Worm (Caenorhabditis elegans): ENCODE results near the gene lido-12.

lido-12 gene

DNA sequence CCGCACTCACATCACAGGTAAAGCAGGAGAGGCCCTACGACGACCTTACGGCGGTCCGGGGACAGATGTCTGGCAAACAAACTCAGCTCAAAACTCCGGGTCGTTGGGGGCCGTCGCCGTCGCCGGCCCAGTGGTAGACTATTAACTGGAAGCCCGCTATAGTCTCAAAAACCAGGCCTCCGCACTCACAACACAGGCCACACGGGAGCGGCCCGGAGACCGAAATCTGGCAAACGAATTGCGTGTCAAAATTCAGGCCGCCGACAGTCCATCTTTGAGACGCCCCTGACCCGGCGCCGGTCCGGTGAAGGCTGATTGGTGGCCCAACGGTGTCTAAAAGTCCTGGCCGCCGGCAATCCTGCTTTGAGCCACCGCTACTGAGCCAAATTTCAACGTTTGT lies 39.8 kb downstream of the lido-12 start:
- TF ChIP-seq W03F9.2 (tag; optimal IDR thresholded peaks at IDR 0.05) (no peak), him-1 (tag; optimal IDR thresholded peaks at IDR 0.05) (no peak), dao-5 (tag; optimal IDR thresholded peaks at IDR 0.05) (no peak)

DNA sequence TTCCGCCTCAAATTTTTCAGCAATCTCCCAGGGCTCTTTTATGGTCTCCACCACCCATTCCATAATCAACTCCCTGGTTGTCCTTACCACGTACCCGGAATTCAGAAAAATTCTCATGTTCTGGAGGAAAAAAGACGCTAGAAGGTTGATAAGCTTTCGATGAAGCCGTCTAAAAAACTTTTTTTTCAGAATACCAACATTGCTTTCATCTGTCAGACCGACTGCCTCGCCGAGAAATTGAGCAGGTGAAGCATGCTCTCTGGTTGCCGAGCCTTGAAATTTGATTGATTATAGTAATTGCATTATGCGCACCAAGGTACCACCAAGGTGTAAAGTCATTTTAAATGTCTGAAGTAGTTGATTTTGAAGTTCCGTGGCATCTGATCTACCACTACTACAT lies 40.3 kb downstream of the lido-12 start, which contains the start of gene sri-30:
Gene sri-30, plus strand, starts transcription at position 301 of the 400 bp plus-strand sequence.
- TF ChIP-seq W03F9.2 (tag; optimal IDR thresholded peaks at IDR 0.05) (no peak), him-1 (tag; optimal IDR thresholded peaks at IDR 0.05) (no peak), dao-5 (tag; optimal IDR thresholded peaks at IDR 0.05) (no peak)

DNA sequence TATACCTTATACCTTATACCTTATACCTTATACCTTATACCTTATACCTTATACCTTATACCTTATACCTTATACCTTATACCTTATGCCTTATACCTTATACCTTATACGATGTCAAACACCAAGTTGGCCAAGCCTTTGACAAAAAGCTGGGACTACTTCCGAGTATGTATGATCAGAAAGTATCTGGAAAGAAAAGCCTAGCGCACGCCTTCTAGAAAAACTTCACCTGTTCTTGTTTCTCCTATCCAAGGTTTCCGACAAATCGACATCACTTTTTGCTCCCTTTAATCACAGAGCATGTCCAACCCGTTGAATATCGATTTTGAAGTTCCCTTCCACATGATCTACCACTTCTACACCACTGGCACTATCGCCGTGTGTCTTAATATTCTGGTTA lies 42.8 kb downstream of the lido-12 start, which contains the start of gene sri-28:
Gene sri-28, plus strand, starts transcription at position 301 of the 400 bp plus-strand sequence.
- no peak for TF ChIP-seq dao-5 (tag; optimal IDR thresholded peaks at IDR 0.05)
- TF ChIP-seq W03F9.2 (tag; optimal IDR thresholded peaks at IDR 0.05), result no peak
- TF ChIP-seq him-1 (tag; optimal IDR thresholded peaks at IDR 0.05), result no peak

DNA sequence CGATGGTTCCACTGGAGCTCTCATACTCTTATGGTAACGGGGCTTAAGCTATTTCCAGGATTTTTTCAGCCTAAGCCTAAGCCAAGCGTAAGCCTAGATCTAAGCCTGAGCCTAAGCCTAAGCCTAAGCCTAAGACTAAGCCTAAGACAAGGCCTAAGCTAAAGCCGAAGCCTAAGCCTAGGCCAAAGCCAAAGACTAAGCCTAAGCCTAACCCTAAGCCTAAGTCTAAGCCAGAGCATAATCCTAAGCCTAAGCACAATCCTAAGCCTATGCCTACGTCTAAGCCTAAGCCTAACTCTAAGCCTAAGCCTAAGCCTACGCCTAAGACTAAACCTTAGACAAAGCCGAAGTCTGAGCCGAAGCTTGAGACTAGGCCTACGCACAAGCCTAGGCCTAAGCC lies 43.4 kb downstream of the lido-12 start:
- TF ChIP-seq him-1 (tag; optimal IDR thresholded peaks at IDR 0.05) (no peak), W03F9.2 (tag; optimal IDR thresholded peaks at IDR 0.05) (no peak)

DNA sequence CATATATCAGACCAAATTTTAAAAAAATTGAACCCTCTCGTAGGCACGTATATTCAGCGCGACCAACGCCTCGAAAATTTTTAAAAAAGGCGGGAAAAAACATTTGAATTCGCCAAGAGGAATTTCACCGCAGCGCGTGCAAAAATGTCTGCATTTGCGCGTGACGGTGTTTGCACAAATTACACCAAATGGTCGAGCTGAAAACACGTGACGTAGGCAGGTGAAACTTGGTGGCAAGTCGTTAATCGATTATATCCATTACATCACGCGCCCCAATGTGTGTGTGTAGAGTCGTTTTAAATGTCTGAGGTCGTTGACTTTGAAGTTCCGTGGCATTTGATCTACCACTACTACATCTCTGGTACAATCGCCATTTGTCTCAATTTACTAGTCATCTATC lies 45.1 kb downstream of the lido-12 start, which contains the start of gene sri-31:
Gene sri-31, plus strand, starts transcription at position 301 of the 400 bp plus-strand sequence.
- TF ChIP-seq him-1 (tag; optimal IDR thresholded peaks at IDR 0.05), result no peak
- no peak for TF ChIP-seq W03F9.2 (tag; optimal IDR thresholded peaks at IDR 0.05)
- no peak for TF ChIP-seq dao-5 (tag; optimal IDR thresholded peaks at IDR 0.05)

DNA sequence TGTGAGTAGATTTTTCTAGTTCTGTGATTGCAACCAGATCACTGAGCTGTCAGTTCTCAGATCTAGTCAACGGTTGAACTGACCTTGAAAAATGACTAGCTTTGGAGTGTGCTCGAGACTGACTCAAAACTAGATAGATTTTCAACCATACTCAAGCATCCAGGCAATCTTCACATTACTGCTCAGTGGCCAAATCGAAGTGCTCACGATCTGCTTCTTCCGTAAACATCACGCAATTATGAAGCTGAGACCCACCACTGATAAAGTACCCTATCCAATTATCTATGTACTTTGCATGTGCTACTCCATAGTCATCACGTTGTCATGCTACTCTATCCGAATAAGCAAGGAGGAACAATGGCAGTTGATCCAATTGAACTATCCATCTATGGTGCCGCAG lies 45.7 kb downstream of the lido-12 start:
- TF ChIP-seq W03F9.2 (tag; optimal IDR thresholded peaks at IDR 0.05), result no peak
- no peak for TF ChIP-seq dao-5 (tag; optimal IDR thresholded peaks at IDR 0.05)
- TF ChIP-seq him-1 (tag; optimal IDR thresholded peaks at IDR 0.05), result no peak

DNA sequence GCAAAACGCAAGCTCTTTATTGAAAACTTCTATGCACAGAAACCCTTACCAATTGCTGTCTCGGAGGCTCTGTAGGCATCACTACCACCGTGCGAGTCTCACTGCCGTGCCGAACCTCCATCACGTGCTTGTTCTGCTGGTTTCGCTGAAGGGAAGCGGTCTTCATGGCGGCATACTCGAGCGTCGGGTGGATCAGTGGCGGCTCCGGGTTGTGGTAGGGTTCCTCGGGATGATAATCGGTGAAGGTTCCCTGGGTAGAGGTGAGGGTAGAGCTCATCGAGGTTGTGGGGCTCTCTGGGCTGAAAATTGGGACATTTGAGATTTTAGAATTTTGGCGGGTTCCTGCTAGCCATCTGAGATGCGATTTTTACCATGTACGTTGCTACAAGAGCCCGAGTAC lies 47.2 kb downstream of the lido-12 start:
- TF ChIP-seq dao-5 (tag; optimal IDR thresholded peaks at IDR 0.05) (no peak), W03F9.2 (tag; optimal IDR thresholded peaks at IDR 0.05) (no peak), him-1 (tag; optimal IDR thresholded peaks at IDR 0.05) (no peak)

DNA sequence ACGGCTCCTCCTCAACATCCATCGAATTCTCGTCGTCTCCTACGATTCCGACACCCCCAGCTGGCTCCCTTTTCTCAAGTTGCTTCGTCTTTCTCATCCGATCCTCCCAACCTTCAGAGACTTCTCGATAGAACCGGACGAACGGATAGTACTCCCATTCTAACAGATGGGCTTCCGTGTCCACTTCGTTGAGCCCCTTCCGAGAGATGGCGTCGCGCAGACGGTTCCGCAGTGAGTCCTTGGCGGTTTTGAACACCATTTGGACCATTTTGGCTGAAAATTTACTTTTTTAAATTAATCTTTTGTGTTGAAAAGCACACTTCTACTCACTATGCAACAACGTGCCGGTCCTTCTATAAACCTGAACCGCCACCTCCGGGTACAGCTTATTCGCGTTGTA lies 48.1 kb downstream of the lido-12 start:
- TF ChIP-seq W03F9.2 (tag; optimal IDR thresholded peaks at IDR 0.05) (no peak), dao-5 (tag; optimal IDR thresholded peaks at IDR 0.05) (no peak), him-1 (tag; optimal IDR thresholded peaks at IDR 0.05) (no peak)

DNA sequence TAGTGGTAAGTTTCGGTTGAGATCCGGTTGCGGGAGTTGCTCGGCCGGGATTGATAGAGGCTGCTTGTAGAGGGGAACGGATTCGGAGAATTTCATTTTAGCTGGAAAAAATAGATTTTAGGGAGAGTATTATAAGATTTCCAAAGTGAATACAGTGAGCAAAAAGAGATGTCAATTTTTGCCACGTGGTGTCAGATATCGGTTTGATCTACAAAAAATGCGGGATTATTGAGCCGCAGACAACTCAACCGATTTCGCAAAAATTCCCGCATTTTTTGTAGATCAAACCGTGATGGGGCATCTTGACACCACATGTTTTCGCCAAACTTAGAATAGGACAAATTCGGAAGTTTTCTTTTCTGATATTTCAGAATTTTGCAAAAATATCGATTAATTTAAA lies 48.6 kb downstream of the lido-12 start, which contains the start of gene lido-13:
Gene lido-13, minus strand, starts transcription at position 101 of the 400 bp plus-strand sequence.
- TF ChIP-seq dao-5 (tag; optimal IDR thresholded peaks at IDR 0.05) (no peak), W03F9.2 (tag; optimal IDR thresholded peaks at IDR 0.05) (no peak), him-1 (tag; optimal IDR thresholded peaks at IDR 0.05) (no peak)

DNA sequence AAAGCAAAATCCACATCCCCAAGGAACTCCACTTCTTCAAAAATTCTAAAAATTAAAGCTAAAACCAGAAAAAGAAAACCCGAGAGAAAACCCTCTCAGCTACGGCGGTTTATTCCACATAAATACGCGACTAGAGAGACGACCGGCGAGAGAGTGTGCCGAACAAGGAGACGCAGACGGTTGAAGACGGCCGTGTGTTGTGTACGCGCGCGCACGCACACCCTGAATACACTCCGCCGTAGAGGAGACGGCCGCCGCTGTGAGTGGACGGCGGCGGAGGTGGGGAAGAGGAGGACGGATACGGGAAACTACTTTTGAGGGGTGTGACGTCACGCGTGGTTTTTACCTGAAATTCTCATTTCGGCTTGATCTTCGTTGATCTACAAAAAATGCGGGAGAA lies 49.0 kb downstream of the lido-12 start:
- no peak for TF ChIP-seq him-1 (tag; optimal IDR thresholded peaks at IDR 0.05)
- no peak for TF ChIP-seq W03F9.2 (tag; optimal IDR thresholded peaks at IDR 0.05)
- no peak for TF ChIP-seq dao-5 (tag; optimal IDR thresholded peaks at IDR 0.05)

DNA sequence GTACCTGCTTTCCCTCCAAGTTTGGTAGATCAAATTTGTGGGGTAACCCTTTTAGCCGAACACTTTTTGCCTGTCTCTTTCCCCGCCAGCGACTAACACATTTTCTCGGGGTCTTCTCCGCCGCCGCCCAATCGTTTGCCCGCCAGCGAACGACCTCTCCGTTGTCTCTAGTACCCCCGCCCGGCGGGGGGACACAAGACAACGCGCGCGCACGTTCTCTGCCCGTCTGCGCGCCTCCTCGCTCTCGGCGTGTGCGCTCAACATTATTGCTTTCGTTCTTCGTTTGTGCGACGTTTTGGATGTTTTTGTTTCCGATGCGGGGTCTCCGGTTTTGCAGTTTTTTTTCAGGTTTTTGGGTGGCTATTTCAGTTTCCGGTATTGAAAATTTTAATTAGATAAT lies 49.9 kb downstream of the lido-12 start:
- TF ChIP-seq dao-5 (tag; optimal IDR thresholded peaks at IDR 0.05) (no peak), him-1 (tag; optimal IDR thresholded peaks at IDR 0.05) (no peak), W03F9.2 (tag; optimal IDR thresholded peaks at IDR 0.05) (no peak)

DNA sequence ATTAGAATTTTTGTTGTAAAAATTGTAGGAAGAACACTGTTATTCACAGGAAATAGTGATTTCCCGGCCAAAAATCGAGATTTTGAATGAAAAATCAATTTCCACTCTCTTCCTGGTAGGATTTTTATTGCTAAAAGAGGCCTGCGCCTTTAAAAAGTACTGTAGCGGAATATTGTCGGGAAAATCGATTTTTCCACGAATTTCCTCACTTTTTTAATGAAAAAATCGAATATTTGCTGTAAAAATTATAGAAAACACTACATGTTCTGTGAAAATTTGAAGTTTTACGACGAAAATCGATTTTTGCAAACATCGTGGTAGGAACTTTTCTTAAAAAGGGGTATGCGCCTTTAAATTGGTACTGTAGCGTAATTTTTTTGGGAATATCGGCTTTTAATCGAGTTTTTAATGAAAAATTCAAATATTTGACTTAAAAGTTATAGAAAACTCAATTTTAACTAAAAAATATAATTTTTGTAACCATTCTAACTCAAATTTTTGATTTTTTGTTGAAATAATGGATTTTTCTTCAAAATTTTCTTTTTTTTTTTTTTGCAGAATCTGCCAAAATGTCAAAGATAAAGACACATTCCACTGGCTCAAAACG lies 50.8 kb downstream of the lido-12 start, which contains the start of gene lin-8:
Gene lin-8, plus strand, starts transcription at position 557 of the 607 bp plus-strand sequence.
- TF ChIP-seq dao-5 (tag; optimal IDR thresholded peaks at IDR 0.05) (no peak), W03F9.2 (tag; optimal IDR thresholded peaks at IDR 0.05) (no peak), him-1 (tag; optimal IDR thresholded peaks at IDR 0.05) (no peak)
